Fruit fly (Drosophila melanogaster): ENCODE measurements around the gene CG11178.

CG11178 gene

dm6 chrX:13568127-13568526 is 37.4 kb upstream of the CG11178 start (continued):
- TF ChIP-seq esn (GFP tag; optimal IDR thresholded peaks at IDR 0.05) = peak; percentile 69
- TF ChIP-seq CG8319 (GFP tag; optimal IDR thresholded peaks at IDR 0.05) = peak; percentile 14

dm6 chrX:13568841-13569240 is 36.6 kb upstream of the CG11178 start:
- no peak for TF ChIP-seq vri (GFP tag; optimal IDR thresholded peaks at IDR 0.05)
- TF ChIP-seq dsx (GFP tag; optimal IDR thresholded peaks at IDR 0.05; ENCODE audit: poor library complexity, severe bottlenecking) = peak; percentile 57
- TF ChIP-seq svp (GFP tag) = peak; percentile 10

dm6 chrX:13570255-13570654 is 35.2 kb upstream of the CG11178 start:
- TF ChIP-seq topi (GFP tag; optimal IDR thresholded peaks at IDR 0.05) = peak; percentile 15
- TF ChIP-seq dac (GFP tag; optimal IDR thresholded peaks at IDR 0.05) = no peak
- no peak for TF ChIP-seq fd59A (GFP tag; optimal IDR thresholded peaks at IDR 0.05)
- no peak for TF ChIP-seq CG6276 (GFP tag; optimal IDR thresholded peaks at IDR 0.05)
- TF ChIP-seq Gug (GFP tag; IDR thresholded peaks at IDR 0.05) = no peak
- peak; percentile 7 for TF ChIP-seq Met (GFP tag; optimal IDR thresholded peaks at IDR 0.05)
- no peak for TF ChIP-seq Sox14 (GFP tag; optimal IDR thresholded peaks at IDR 0.05)
- no peak for TF ChIP-seq CG31627 (GFP tag; optimal IDR thresholded peaks at IDR 0.05)
- TF ChIP-seq Smox (GFP tag; optimal IDR thresholded peaks at IDR 0.05) = peak; percentile 20
- TF ChIP-seq Eip93F (GFP tag; optimal IDR thresholded peaks at IDR 0.05) = no peak
- no peak for TF ChIP-seq ss (GFP tag; optimal IDR thresholded peaks at IDR 0.05)
- TF ChIP-seq Hr4 (GFP tag; optimal IDR thresholded peaks at IDR 0.05) = no peak
- no peak for TF ChIP-seq net (GFP tag; optimal IDR thresholded peaks at IDR 0.05)
- TF ChIP-seq CG16779 (tag; optimal IDR thresholded peaks at IDR 0.05) = no peak
- no peak for TF ChIP-seq CG1621 (tag; optimal IDR thresholded peaks at IDR 0.05)
- no peak for TF ChIP-seq cyc (GFP tag; optimal IDR thresholded peaks at IDR 0.05)
- no peak for TF ChIP-seq Hr39 (GFP tag; optimal IDR thresholded peaks at IDR 0.05)
- peak; percentile 72 for TF ChIP-seq svp (GFP tag)
- TF ChIP-seq OdsH (GFP tag; optimal IDR thresholded peaks at IDR 0.05) = no peak
- no peak for TF ChIP-seq achi (GFP tag; optimal IDR thresholded peaks at IDR 0.05)
- no peak for TF ChIP-seq CG9139 (GFP tag; optimal IDR thresholded peaks at IDR 0.05)
- no peak for TF ChIP-seq CG11902 (GFP tag; optimal IDR thresholded peaks at IDR 0.05)
- no peak for TF ChIP-seq spab (GFP tag; optimal IDR thresholded peaks at IDR 0.05)
- no peak for TF ChIP-seq CG15336 (GFP tag; IDR thresholded peaks at IDR 0.05)
- TF ChIP-seq CG10669 (GFP tag; optimal IDR thresholded peaks at IDR 0.05) = no peak
- TF ChIP-seq Eip78C (GFP tag) = peak; percentile 46
- no peak for TF ChIP-seq pdm3 (GFP tag; optimal IDR thresholded peaks at IDR 0.05)
- TF ChIP-seq CG8632 (GFP tag; optimal IDR thresholded peaks at IDR 0.05) = no peak
- 0 out of 3 replicates have a peak, but pooled peaks have one; percentile 30 for TF ChIP-seq CG6163 (GFP tag; IDR thresholded peaks at IDR 0.05)
- no peak for TF ChIP-seq Eip75B (GFP tag; optimal IDR thresholded peaks at IDR 0.05)
- no peak for TF ChIP-seq acj6 (GFP tag; optimal IDR thresholded peaks at IDR 0.05)
- no peak for TF ChIP-seq CG6792 (GFP tag; optimal IDR thresholded peaks at IDR 0.05)
- TF ChIP-seq Ets96B (tag; optimal IDR thresholded peaks at IDR 0.05) = no peak
- TF ChIP-seq vri (GFP tag; optimal IDR thresholded peaks at IDR 0.05) = peak; percentile 88
- no peak for TF ChIP-seq salr (GFP tag; optimal IDR thresholded peaks at IDR 0.05)
- TF ChIP-seq Ets21C (GFP tag; optimal IDR thresholded peaks at IDR 0.05) = no peak
- no peak for TF ChIP-seq fd85E (GFP tag; optimal IDR thresholded peaks at IDR 0.05)
- no peak for TF ChIP-seq CG6854 (GFP tag; optimal IDR thresholded peaks at IDR 0.05)
- no peak for TF ChIP-seq Lpt (GFP tag; optimal IDR thresholded peaks at IDR 0.05)
- no peak for TF ChIP-seq CG11294 (GFP tag; IDR thresholded peaks at IDR 0.05)
- no peak for TF ChIP-seq Hr38 (GFP tag; optimal IDR thresholded peaks at IDR 0.05)
- no peak for TF ChIP-seq CG8119 (GFP tag; IDR thresholded peaks at IDR 0.05)
- no peak for TF ChIP-seq CG8319 (GFP tag; optimal IDR thresholded peaks at IDR 0.05)
- TF ChIP-seq fkh (GFP tag; optimal IDR thresholded peaks at IDR 0.05) = peak; percentile 77
- TF ChIP-seq CG34406 (GFP tag; optimal IDR thresholded peaks at IDR 0.05) = peak; percentile 26
- peak; percentile 21 for TF ChIP-seq esn (GFP tag; optimal IDR thresholded peaks at IDR 0.05)
- no peak for TF ChIP-seq lz (GFP tag; optimal IDR thresholded peaks at IDR 0.05)
- no peak for TF ChIP-seq eg (GFP tag; IDR thresholded peaks at IDR 0.05)
